Worm (Caenorhabditis elegans): ENCODE data around the gene ent-2.

The ent-2 gene

DNA sequence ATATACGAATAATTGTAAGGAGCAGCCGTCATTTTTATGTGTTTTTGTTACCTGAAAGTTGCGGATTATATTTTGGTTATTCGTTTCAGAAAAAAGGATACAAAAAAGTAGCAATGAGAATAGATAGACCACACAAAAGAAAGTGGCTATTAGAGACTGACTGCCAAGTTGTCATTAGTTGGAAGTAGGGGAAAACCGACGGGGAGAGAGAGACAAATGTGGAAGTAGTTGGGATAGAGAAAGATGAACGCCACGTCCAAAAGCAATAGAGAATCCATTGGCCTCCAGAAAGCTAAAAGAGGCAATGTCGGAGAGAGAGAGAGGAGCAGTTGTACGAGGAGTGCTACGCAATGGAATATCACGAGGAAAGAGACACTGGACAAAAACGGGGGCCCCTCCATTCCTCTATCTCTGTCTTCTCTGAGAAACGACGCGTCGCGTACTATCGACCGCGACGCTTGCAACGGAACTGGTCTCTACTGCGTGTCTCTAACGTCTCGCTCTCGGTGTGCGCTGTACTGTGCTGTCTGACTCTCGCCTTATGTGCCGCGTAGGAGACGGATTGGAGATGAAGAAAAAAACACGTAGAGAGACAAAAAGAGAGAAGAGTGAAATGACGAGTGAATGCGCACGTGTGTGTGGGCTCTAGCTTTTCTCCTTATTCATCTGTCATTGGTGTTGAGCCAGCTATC, 5.9 kb downstream of the ent-2 start, which contains the start of gene rab-14 (continued):
- TF ChIP-seq mml-1 (tag; optimal IDR thresholded peaks at IDR 0.05) (no peak), egl-27 (tag; optimal IDR thresholded peaks at IDR 0.05) (peak; percentile 54), jun-1 (tag; optimal IDR thresholded peaks at IDR 0.05) (peak; percentile 28), eor-1 (tag; optimal IDR thresholded peaks at IDR 0.05) (no peak), nfya-1 (tag; optimal IDR thresholded peaks at IDR 0.05; ENCODE audit: insufficient read depth) (peak; percentile 84), nhr-76 (tag; optimal IDR thresholded peaks at IDR 0.05) (no peak), elt-2 (tag; optimal IDR thresholded peaks at IDR 0.05) (no peak)

DNA sequence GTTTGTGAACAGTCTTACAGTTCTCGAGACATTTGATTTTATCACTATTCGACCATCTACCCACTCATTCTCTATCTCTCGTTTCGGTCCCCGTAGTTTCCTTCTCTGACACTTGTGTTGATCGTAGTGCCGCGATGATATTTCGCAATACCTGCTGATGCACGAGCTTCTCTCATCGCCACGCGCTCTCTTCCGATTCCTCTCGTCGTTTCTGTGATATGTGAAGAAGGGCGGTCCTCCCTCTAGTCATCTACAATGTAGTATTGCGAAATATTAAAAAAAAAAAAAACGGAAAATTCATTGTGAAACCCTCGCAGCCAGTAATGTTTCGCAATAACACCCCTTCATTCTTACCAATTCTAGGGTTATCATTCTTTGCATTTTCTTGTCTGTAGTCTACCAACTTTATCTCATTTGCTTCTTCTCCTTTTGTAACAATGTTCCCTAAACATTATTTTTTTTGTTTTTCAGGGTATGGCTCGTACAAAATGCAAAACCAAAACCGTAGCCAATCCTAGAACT, 6.7 kb downstream of the ent-2 start, which contains the start of gene nipi-3:
Gene nipi-3 (plus strand): TSS at position 472 of the 522 bp plus-strand sequence.
- TF ChIP-seq jun-1 (tag; optimal IDR thresholded peaks at IDR 0.05) (peak; percentile 98), nhr-237 (tag; optimal IDR thresholded peaks at IDR 0.05) (no peak), unc-62 (GFP tag; optimal IDR thresholded peaks at IDR 0.05) (peak; percentile 90), zag-1 (tag; optimal IDR thresholded peaks at IDR 0.05) (peak; percentile 19), ztf-4 (tag; optimal IDR thresholded peaks at IDR 0.05) (peak; percentile 85), nfya-1 (tag; optimal IDR thresholded peaks at IDR 0.05; ENCODE audit: insufficient read depth) (peak; percentile 91), unc-39 (tag; optimal IDR thresholded peaks at IDR 0.05) (no peak), pqm-1 (tag; optimal IDR thresholded peaks at IDR 0.05) (peak; percentile 96), nhr-23 (tag; optimal IDR thresholded peaks at IDR 0.05) (peak; percentile 95), nhr-77 (tag; optimal IDR thresholded peaks at IDR 0.05) (peak; percentile 75), nhr-25 (tag; optimal IDR thresholded peaks at IDR 0.05) (peak; percentile 98), hmg-11 (tag; optimal IDR thresholded peaks at IDR 0.05) (peak; percentile 75), mml-1 (tag; optimal IDR thresholded peaks at IDR 0.05) (no peak), nhr-76 (tag; optimal IDR thresholded peaks at IDR 0.05) (peak; percentile 72), snpc-4 (tag; optimal IDR thresholded peaks at IDR 0.05) (peak; percentile 73), ZK546.5 (tag; optimal IDR thresholded peaks at IDR 0.05) (no peak), lsy-12 (tag; optimal IDR thresholded peaks at IDR 0.05) (peak; percentile 84), egl-5 (tag; optimal IDR thresholded peaks at IDR 0.05) (peak; percentile 84), elt-2 (tag; optimal IDR thresholded peaks at IDR 0.05) (peak; percentile 96), mdl-1 (tag; optimal IDR thresholded peaks at IDR 0.05) (peak; percentile 94), egl-27 (tag; optimal IDR thresholded peaks at IDR 0.05) (peak; percentile 90), lin-15B (tag; optimal IDR thresholded peaks at IDR 0.05) (peak; percentile 68), nhr-12 (tag; optimal IDR thresholded peaks at IDR 0.05) (no peak), nhr-67 (tag; optimal IDR thresholded peaks at IDR 0.05) (no peak), nhr-28 (tag; optimal IDR thresholded peaks at IDR 0.05) (no peak), sea-2 (GFP tag; optimal IDR thresholded peaks at IDR 0.05) (peak; percentile 70), aly-2 (tag; optimal IDR thresholded peaks at IDR 0.05) (peak; percentile 12), ztf-11 (tag; optimal IDR thresholded peaks at IDR 0.05) (no peak), fkh-10 (GFP tag; optimal IDR thresholded peaks at IDR 0.05) (no peak), skn-1 (tag; optimal IDR thresholded peaks at IDR 0.05) (peak; percentile 83), ceh-82 (tag; optimal IDR thresholded peaks at IDR 0.05) (peak; percentile 27), eor-1 (tag; optimal IDR thresholded peaks at IDR 0.05) (peak in 1 of 2 experiments; percentile 47), pha-4 (tag; optimal IDR thresholded peaks at IDR 0.05) (peak; percentile 92), elt-1 (tag; optimal IDR thresholded peaks at IDR 0.05) (peak; percentile 76), ama-1 (optimal IDR thresholded peaks at IDR 0.05) (peak; percentile 79), fos-1 (tag; optimal IDR thresholded peaks at IDR 0.05) (peak; percentile 88), ceh-16 (tag; optimal IDR thresholded peaks at IDR 0.05) (no peak), lin-39 (tag; optimal IDR thresholded peaks at IDR 0.05) (peak; percentile 91), daf-12 (tag; optimal IDR thresholded peaks at IDR 0.05) (no peak), fkh-2 (tag; optimal IDR thresholded peaks at IDR 0.05) (no peak), ceh-9 (tag; optimal IDR thresholded peaks at IDR 0.05) (no peak), nhr-11 (tag; optimal IDR thresholded peaks at IDR 0.05) (peak; percentile 93), R02D3.7 (tag; optimal IDR thresholded peaks at IDR 0.05) (peak; percentile 71), elt-3 (tag; optimal IDR thresholded peaks at IDR 0.05) (peak; percentile 15 to 97 (median 44)), nhr-43 (tag; optimal IDR thresholded peaks at IDR 0.05; ENCODE audit: poor library complexity, severe bottlenecking) (peak; percentile 64), tbx-2 (tag; optimal IDR thresholded peaks at IDR 0.05) (peak; percentile 64), ceh-28 (tag; optimal IDR thresholded peaks at IDR 0.05) (peak; percentile 88)
